Worm (Caenorhabditis elegans) whole organism, late embryonic: ENCODE results near the gene srm-3.

Source experiments
- pha-4 ChIP-seq: fragments of 150-350 bp; optimal IDR thresholded peaks from 2 replicates; lab custom pipeline; 2018; ENCODE audit warnings: missing biosample characterization, missing genetic modification reagents, missing genetic modification characterization
- sox-2 ChIP-seq: fragments of 200-800 bp; sonication (Bioruptor generic); IDR thresholded peaks from 2 replicates; pipeline ENCODE4 v1.3.6; 2022; ENCODE audit warnings: missing genetic modification reagents, missing genetic modification characterization, missing compliant biosample characterization
- ttx-3 ChIP-seq: sonication (generic microtip); optimal IDR thresholded peaks from 2 replicates; lab custom pipeline; 2016; ENCODE audit warnings: missing genetic modification reagents, missing genetic modification characterization, missing compliant biosample characterization
- unc-55 ChIP-seq: sonication (generic microtip); optimal IDR thresholded peaks from 2 replicates; lab custom pipeline; 2017; ENCODE audit warnings: missing biosample characterization, missing genetic modification reagents, missing genetic modification characterization

ce11 chrIV:9647789-9648361 lies 907 bp upstream of the srm-3 start, which contains the start of gene amph-1:
- TF ChIP-seq unc-55 (GFP tag; lab: Kevin White, UChicago) (peak; percentile 25), pha-4 (no peak), sox-2 (GFP tag; lab: Robert Waterston, UW) (no peak), ttx-3 (tag; lab: Kevin White, UChicago) (no peak)
